Worm (Caenorhabditis elegans) whole organism, L2 larva: ENCODE data around the gene C49C3.20.
A peak's percentile ranks its signal among the peaks of the same experiment; 100 is the strongest.

ENCODE experiments used
- C34F6.9 ChIP-seq: fragments of 150-350 bp; optimal IDR thresholded peaks from 2 replicates; lab custom pipeline; 2014; ENCODE audit warnings: missing biosample characterization, missing genetic modification characterization
- F13H6.1 ChIP-seq: sonication (generic microtip); optimal IDR thresholded peaks from 2 replicates; lab custom pipeline; 2016; ENCODE audit warnings: missing genetic modification characterization, missing compliant biosample characterization
- R02D3.7 ChIP-seq: fragments of 150-350 bp; optimal IDR thresholded peaks from 2 replicates; lab custom pipeline; 2014; ENCODE audit warnings: missing biosample characterization, missing genetic modification characterization
- alr-1 ChIP-seq: fragments of 150-350 bp; optimal IDR thresholded peaks from 2 replicates; lab custom pipeline; 2014; ENCODE audit warnings: missing biosample characterization, missing genetic modification characterization
- ceh-16 ChIP-seq: fragments of 150-350 bp; optimal IDR thresholded peaks from 2 replicates; lab custom pipeline; 2014; ENCODE audit warnings: missing biosample characterization, missing genetic modification characterization
- crh-2 ChIP-seq: sonication (generic microtip); optimal IDR thresholded peaks from 2 replicates; lab custom pipeline; 2017; ENCODE audit warnings: missing biosample characterization, missing genetic modification characterization
- egl-27 ChIP-seq: sonication (generic microtip); optimal IDR thresholded peaks from 3 replicates; lab custom pipeline; 2017; ENCODE audit warnings: missing biosample characterization, missing genetic modification reagents, missing genetic modification characterization
- elt-1 ChIP-seq: fragments of 150-350 bp; optimal IDR thresholded peaks from 2 replicates; lab custom pipeline; 2014; ENCODE audit warnings: missing biosample characterization, missing genetic modification characterization
- elt-3 ChIP-seq: sonication (generic microtip); optimal IDR thresholded peaks from 2 replicates; lab custom pipeline; 2017; ENCODE audit warnings: missing biosample characterization, missing genetic modification characterization
- fos-1 ChIP-seq: fragments of 150-350 bp; optimal IDR thresholded peaks from 2 replicates; lab custom pipeline; 2014; ENCODE audit warnings: missing biosample characterization, missing genetic modification characterization
- lin-11 ChIP-seq: fragments of 150-350 bp; sonication (generic microtip); optimal IDR thresholded peaks from 2 replicates; lab custom pipeline; 2014; ENCODE audit warnings: missing biosample characterization, missing genetic modification characterization, inconsistent platforms, mixed read lengths
- lin-13 ChIP-seq: fragments of 150-350 bp; optimal IDR thresholded peaks from 2 replicates; lab custom pipeline; 2014; ENCODE audit warnings: missing biosample characterization, missing genetic modification reagents, missing genetic modification characterization
- lin-39 ChIP-seq: fragments of 150-350 bp; optimal IDR thresholded peaks from 2 replicates; lab custom pipeline; 2014; ENCODE audit warnings: missing biosample characterization, missing genetic modification reagents, missing genetic modification characterization
- lsy-2 ChIP-seq, 2 experiments: fragments of 150-350 bp in 1 of 2; sonication (generic microtip) in 1 of 2; optimal IDR thresholded peaks; 2 replicates each; lab custom pipeline; 2014 to 2017; ENCODE audit warnings: missing biosample characterization in 2 of 2, missing genetic modification characterization in 2 of 2
- mab-5 ChIP-seq: fragments of 150-350 bp; optimal IDR thresholded peaks from 2 replicates; lab custom pipeline; 2014; ENCODE audit warnings: missing biosample characterization, missing genetic modification characterization
- mbf-1 ChIP-seq: sonication (generic microtip); optimal IDR thresholded peaks from 2 replicates; lab custom pipeline; 2017; ENCODE audit warnings: missing biosample characterization, missing genetic modification characterization
- mdl-1 ChIP-seq, 2 experiments: fragments of 150-350 bp in 1 of 2; sonication (generic microtip) in 1 of 2; optimal IDR thresholded peaks; 2 replicates each; lab custom pipeline; 2017; ENCODE audit warnings: missing biosample characterization in 2 of 2, missing genetic modification characterization in 2 of 2
- nhr-10 ChIP-seq: sonication (generic microtip); optimal IDR thresholded peaks from 2 replicates; lab custom pipeline; 2017; ENCODE audit warnings: missing biosample characterization, missing genetic modification characterization
- nhr-11 ChIP-seq: fragments of 150-350 bp; optimal IDR thresholded peaks from 2 replicates; lab custom pipeline; 2014; ENCODE audit warnings: missing biosample characterization, missing genetic modification characterization
- nhr-129 ChIP-seq: fragments of 150-350 bp; optimal IDR thresholded peaks from 2 replicates; lab custom pipeline; 2014; ENCODE audit warnings: missing biosample characterization, missing genetic modification characterization
- nhr-23 ChIP-seq: fragments of 150-350 bp; optimal IDR thresholded peaks from 2 replicates; lab custom pipeline; 2014; ENCODE audit warnings: missing biosample characterization, missing genetic modification reagents, missing genetic modification characterization
- nhr-25 ChIP-seq: fragments of 150-350 bp; sonication (generic microtip); optimal IDR thresholded peaks from 3 replicates; lab custom pipeline; 2014; ENCODE audit warnings: missing biosample characterization, missing genetic modification characterization
- peb-1 ChIP-seq: fragments of 150-350 bp; optimal IDR thresholded peaks from 2 replicates; lab custom pipeline; 2014; ENCODE audit warnings: missing biosample characterization, missing genetic modification characterization
- skn-1 ChIP-seq: sonication (generic microtip); optimal IDR thresholded peaks from 2 replicates; lab custom pipeline; 2017; ENCODE audit warnings: missing biosample characterization, missing genetic modification characterization
- sma-9 ChIP-seq, 2 experiments: fragments of 150-350 bp in 1 of 2; sonication (generic microtip) in 1 of 2; optimal IDR thresholded peaks; 2 replicates each; lab custom pipeline; 2014 to 2016; ENCODE audit warnings: missing genetic modification characterization in 2 of 2, mild to moderate bottlenecking in 1 of 2, missing biosample characterization in 1 of 2, missing compliant biosample characterization in 1 of 2, missing genetic modification reagents in 1 of 2, moderate library complexity in 1 of 2
- unc-55 ChIP-seq: fragments of 150-350 bp; sonication (generic microtip); optimal IDR thresholded peaks from 3 replicates; lab custom pipeline; 2014; ENCODE audit warnings: missing biosample characterization, missing genetic modification reagents, missing genetic modification characterization
- ztf-1 ChIP-seq: fragments of 200-800 bp; sonication (Bioruptor generic); conservative IDR thresholded peaks from 2 replicates; pipeline ENCODE4 v1.3.6; 2022; ENCODE audit warnings: missing genetic modification characterization, missing compliant biosample characterization
- ztf-11 ChIP-seq: sonication (generic microtip); optimal IDR thresholded peaks from 2 replicates; lab custom pipeline; 2017; ENCODE audit warnings: missing biosample characterization, missing genetic modification characterization
- ztf-4 ChIP-seq: fragments of 150-350 bp; optimal IDR thresholded peaks from 2 replicates; lab custom pipeline; 2014; ENCODE audit warnings: missing biosample characterization, missing genetic modification characterization

The C49C3.20 gene

ce11 chrIV:17342179-17342578, 25.9 kb upstream of the C49C3.20 start, which contains the start of gene C49C3.9:
Gene C49C3.9, minus strand, starts transcription at chrIV:17342314.
- peak; percentile 99 for TF ChIP-seq fos-1
- no peak for TF ChIP-seq ztf-4 (tag; lab: Kevin White, UChicago)
- no peak for TF ChIP-seq nhr-11 (tag; lab: Kevin White, UChicago)
- TF ChIP-seq nhr-23 (tag; lab: Kevin White, UChicago) = no peak
- no peak for TF ChIP-seq ztf-11 (tag; lab: Kevin White, UChicago)
- no peak for TF ChIP-seq lin-39
- TF ChIP-seq sma-9 (GFP tag; optimal IDR thresholded peaks at IDR 0.05; lab: Kevin White, UChicago) = no peak
- no peak for TF ChIP-seq sma-9 (tag; optimal IDR thresholded peaks at IDR 0.05; lab: Kevin White, UChicago)
- TF ChIP-seq nhr-129 (tag; lab: Kevin White, UChicago) = no peak
- no peak for TF ChIP-seq F13H6.1 (tag; lab: Kevin White, UChicago)
- peak; percentile 5 for TF ChIP-seq crh-2 (tag; lab: Kevin White, UChicago)
- no peak for TF ChIP-seq lin-13 (GFP tag; lab: Kevin White, UChicago)
- no peak for TF ChIP-seq nhr-25 (tag; lab: Kevin White, UChicago)
- no peak for TF ChIP-seq mbf-1 (tag; lab: Kevin White, UChicago)

- TF ChIP-seq R02D3.7 (tag; lab: Kevin White, UChicago) (no peak), elt-1 (tag; lab: Kevin White, UChicago) (no peak), skn-1 (tag; lab: Kevin White, UChicago) (no peak), alr-1 (no peak), lsy-2 (tag; optimal IDR thresholded peaks at IDR 0.05; lab: Kevin White, UChicago) (no peak), F13H6.1 (tag; lab: Kevin White, UChicago) (no peak), nhr-10 (tag; lab: Kevin White, UChicago) (no peak)
Observed at ce11 chrIV:17341033-17341432, 24.7 kb upstream of the C49C3.20 start.

ce11 chrIV:17338920-17339510, 22.7 kb upstream of the C49C3.20 start, which contains the start of gene C49C3.10:
Gene C49C3.10, minus strand, starts transcription at chrIV:17338970.
- TF ChIP-seq fos-1 (peak; percentile 74), ztf-1 (GFP tag; lab: Robert Waterston, UW) (no peak), crh-2 (tag; lab: Kevin White, UChicago) (peak; percentile 56), skn-1 (tag; lab: Kevin White, UChicago) (peak; percentile 55)
- TF ChIP-seq, all 48 proteins: peak for 3

- TF ChIP-seq ceh-16 (tag; lab: Kevin White, UChicago) (no peak), nhr-129 (tag; lab: Kevin White, UChicago) (peak; percentile 8), lin-11 (tag; lab: Kevin White, UChicago) (no peak), mab-5 (tag; lab: Kevin White, UChicago) (no peak), ztf-11 (tag; lab: Kevin White, UChicago) (no peak), C34F6.9 (tag; lab: Kevin White, UChicago) (peak; percentile 61), alr-1 (no peak), unc-55 (peak; percentile 54), egl-27 (tag; lab: Kevin White, UChicago) (no peak)
Observed at ce11 chrIV:17335031-17335430, 18.7 kb upstream of the C49C3.20 start, which contains the start of gene C49C3.8. Gene C49C3.8, plus strand, starts transcription at chrIV:17335203.

- TF ChIP-seq lsy-2 (tag; optimal IDR thresholded peaks at IDR 0.05; lab: Kevin White, UChicago) (peak in 1 of 2 experiments; percentile 65), peb-1 (no peak), crh-2 (tag; lab: Kevin White, UChicago) (peak; percentile 62), unc-55 (peak; percentile 61), nhr-129 (tag; lab: Kevin White, UChicago) (peak; percentile 41), elt-3 (no peak), C34F6.9 (tag; lab: Kevin White, UChicago) (peak; percentile 73), mdl-1 (tag; optimal IDR thresholded peaks at IDR 0.05; lab: Kevin White, UChicago) (no peak), lin-11 (tag; lab: Kevin White, UChicago) (no peak)
Observed at ce11 chrIV:17333542-17334281, 17.4 kb upstream of the C49C3.20 start, which contains the start of gene C49C3.15. Gene C49C3.15, plus strand, starts transcription at chrIV:17334231.
